Worm (Caenorhabditis elegans) whole organism, L1 larva: ENCODE measurements around the gene atg-7.

ENCODE experiments used
- C16A3.4 ChIP-seq: fragments of 150-350 bp; optimal IDR thresholded peaks from 2 replicates; lab custom pipeline; 2014; ENCODE audit warnings: missing biosample characterization, missing genetic modification characterization
- F16B12.6 ChIP-seq: fragments of 150-350 bp; optimal IDR thresholded peaks from 2 replicates; lab custom pipeline; 2014; ENCODE audit warnings: missing biosample characterization, missing genetic modification characterization
- aha-1 ChIP-seq: fragments of 150-350 bp; optimal IDR thresholded peaks from 2 replicates; lab custom pipeline; 2014; ENCODE audit warnings: missing biosample characterization, missing genetic modification characterization
- alr-1 ChIP-seq: fragments of 200-800 bp; sonication (Bioruptor generic); optimal IDR thresholded peaks from 2 replicates; lab custom pipeline; 2018; ENCODE audit warnings: borderline replicate concordance, mild to moderate bottlenecking, missing genetic modification characterization, missing compliant biosample characterization
- ceh-82 ChIP-seq, 3 experiments: fragments of 150-350 bp in 1 of 3; sonication (generic microtip) in 2 of 3; optimal IDR thresholded peaks; 2 replicates each; lab custom pipeline; 2014 to 2017; ENCODE audit warnings: missing biosample characterization in 3 of 3, missing genetic modification characterization in 3 of 3
- ceh-90 ChIP-seq: sonication (generic microtip); optimal IDR thresholded peaks from 2 replicates; lab custom pipeline; 2016; ENCODE audit warnings: missing genetic modification characterization, missing compliant biosample characterization
- ces-1 ChIP-seq: fragments of 150-350 bp; optimal IDR thresholded peaks from 2 replicates; lab custom pipeline; 2014; ENCODE audit warnings: missing biosample characterization, missing genetic modification reagents, missing genetic modification characterization
- efl-1 ChIP-seq, 4 experiments: fragments of 150-350 bp; optimal IDR thresholded peaks in 3 of 4; peaks in 1 of 4; 1 replicate in 1 of 4; 2 replicates in 3 of 4; lab custom pipeline; 2014; ENCODE audit warnings: missing biosample characterization in 2 of 4, missing genetic modification characterization in 2 of 4, missing genetic modification reagents in 2 of 4
- egl-13 ChIP-seq: sonication (generic microtip); optimal IDR thresholded peaks from 2 replicates; lab custom pipeline; 2016; ENCODE audit warnings: missing genotype, missing genetic modification reagents, missing genetic modification characterization, missing compliant biosample characterization
- egl-27 ChIP-seq, 2 experiments: fragments of 150-350 bp in 1 of 2; sonication (generic microtip); optimal IDR thresholded peaks; 3 replicates each; lab custom pipeline; 2017 to 2018; ENCODE audit warnings: missing biosample characterization in 2 of 2, missing genetic modification characterization in 2 of 2, missing genetic modification reagents in 2 of 2
- elt-2 ChIP-seq: sonication (generic microtip); optimal IDR thresholded peaks from 2 replicates; lab custom pipeline; 2016; ENCODE audit warnings: missing genetic modification characterization, mild to moderate bottlenecking, inconsistent platforms, missing compliant biosample characterization, missing genetic modification reagents
- fkh-4 ChIP-seq: sonication (generic microtip); optimal IDR thresholded peaks from 2 replicates; lab custom pipeline; 2016; ENCODE audit warnings: missing compliant biosample characterization, missing genetic modification characterization, borderline replicate concordance
- fkh-8 ChIP-seq: sonication (generic microtip); optimal IDR thresholded peaks from 2 replicates; lab custom pipeline; 2016; ENCODE audit warnings: mild to moderate bottlenecking, missing genetic modification characterization, missing compliant biosample characterization
- grh-1 ChIP-seq: fragments of 200-800 bp; sonication (Bioruptor generic); IDR thresholded peaks from 2 replicates; pipeline ENCODE4 v1.3.6; 2022; ENCODE audit warnings: missing genetic modification reagents, missing genetic modification characterization, missing compliant biosample characterization
- hlh-17 ChIP-seq: fragments of 200-800 bp; sonication (Bioruptor generic); optimal IDR thresholded peaks from 2 replicates; lab custom pipeline; 2018; ENCODE audit warnings: missing genetic modification characterization, mild to moderate bottlenecking, missing compliant biosample characterization, moderate library complexity, borderline replicate concordance
- hlh-4 ChIP-seq: sonication (generic microtip); optimal IDR thresholded peaks from 2 replicates; lab custom pipeline; 2016; ENCODE audit warnings: mild to moderate bottlenecking, missing genetic modification characterization, missing compliant biosample characterization
- hpl-2 ChIP-seq: fragments of 150-350 bp; optimal IDR thresholded peaks from 2 replicates; lab custom pipeline; 2014; ENCODE audit warnings: missing biosample characterization, missing genetic modification reagents, missing genetic modification characterization
- irx-1 ChIP-seq: sonication (generic microtip); optimal IDR thresholded peaks from 2 replicates; lab custom pipeline; 2016; ENCODE audit warnings: missing genetic modification characterization, missing compliant biosample characterization
- isw-1 ChIP-seq: fragments of 200-800 bp; sonication (Bioruptor generic); IDR thresholded peaks from 2 replicates; pipeline ENCODE4 v1.3.6; 2022; ENCODE audit warnings: missing genetic modification characterization, missing compliant biosample characterization
- lin-13 ChIP-seq: fragments of 150-350 bp; optimal IDR thresholded peaks from 2 replicates; lab custom pipeline; 2014; ENCODE audit warnings: missing biosample characterization, missing genetic modification reagents, missing genetic modification characterization
- lin-14 ChIP-seq: fragments of 200-800 bp; sonication (Bioruptor generic); optimal IDR thresholded peaks from 2 replicates; lab custom pipeline; 2018; ENCODE audit warnings: mild to moderate bottlenecking, missing genetic modification characterization, moderate library complexity, missing compliant biosample characterization
- lin-35 ChIP-seq, 2 experiments: fragments of 150-350 bp; optimal IDR thresholded peaks; 2 replicates each; lab custom pipeline; 2014; ENCODE audit warnings: missing biosample characterization in 2 of 2, missing genetic modification characterization in 2 of 2, missing genetic modification reagents in 2 of 2
- lin-39 ChIP-seq: fragments of 150-350 bp; optimal IDR thresholded peaks from 2 replicates; lab custom pipeline; 2014; ENCODE audit warnings: missing biosample characterization, missing genetic modification reagents, missing genetic modification characterization
- mab-9 ChIP-seq: fragments of 200-800 bp; sonication (Bioruptor generic); IDR thresholded peaks from 2 replicates; pipeline ENCODE4 v1.3.6; 2022; ENCODE audit warnings: missing genetic modification reagents, missing genetic modification characterization, missing compliant biosample characterization
- mef-2 ChIP-seq: fragments of 150-350 bp; optimal IDR thresholded peaks from 2 replicates; lab custom pipeline; 2014; ENCODE audit warnings: missing biosample characterization, missing genetic modification characterization
- mep-1 ChIP-seq: fragments of 150-350 bp; optimal IDR thresholded peaks from 2 replicates; lab custom pipeline; 2014; ENCODE audit warnings: missing biosample characterization, missing genetic modification characterization
- nhr-11 ChIP-seq: fragments of 150-350 bp; optimal IDR thresholded peaks from 2 replicates; lab custom pipeline; 2014; ENCODE audit warnings: missing biosample characterization, missing genetic modification characterization
- nhr-19 ChIP-seq: fragments of 200-800 bp; sonication (Bioruptor generic); conservative IDR thresholded peaks from 2 replicates; pipeline ENCODE4 v1.3.6; 2022; ENCODE audit warnings: missing genetic modification characterization, missing compliant biosample characterization
- nhr-71 ChIP-seq: sonication (generic microtip); optimal IDR thresholded peaks from 2 replicates; lab custom pipeline; 2016; ENCODE audit warnings: mild to moderate bottlenecking, missing genetic modification characterization, moderate library complexity, missing compliant biosample characterization
- nhr-76 ChIP-seq: sonication (generic microtip); optimal IDR thresholded peaks from 2 replicates; lab custom pipeline; 2017; ENCODE audit warnings: missing biosample characterization, missing genetic modification characterization
- nhr-84 ChIP-seq: sonication (generic microtip); optimal IDR thresholded peaks from 2 replicates; lab custom pipeline; 2017; ENCODE audit warnings: missing biosample characterization, missing genetic modification characterization
- nhr-85 ChIP-seq: sonication (generic microtip); peaks from one replicate; lab custom pipeline; 2016; ENCODE audit warnings: missing genetic modification characterization, inconsistent platforms, missing compliant biosample characterization
- nhr-90 ChIP-seq: sonication (generic microtip); optimal IDR thresholded peaks from 2 replicates; lab custom pipeline; 2016; ENCODE audit warnings: mild to moderate bottlenecking, missing genetic modification characterization, missing compliant biosample characterization; ENCODE audit not compliant: poor library complexity
- pax-3 ChIP-seq: fragments of 200-800 bp; sonication (Bioruptor generic); optimal IDR thresholded peaks from 2 replicates; lab custom pipeline; 2018; ENCODE audit warnings: mild to moderate bottlenecking, missing genetic modification characterization, moderate library complexity, missing compliant biosample characterization
- sup-37 ChIP-seq: fragments of 200-800 bp; sonication (Bioruptor generic); optimal IDR thresholded peaks from 2 replicates; lab custom pipeline; 2018; ENCODE audit warnings: mild to moderate bottlenecking, missing genetic modification characterization, missing compliant biosample characterization
- swsn-7 ChIP-seq: sonication (generic microtip); optimal IDR thresholded peaks from 2 replicates; lab custom pipeline; 2016; ENCODE audit warnings: missing genetic modification characterization, missing compliant biosample characterization
- tbx-2 ChIP-seq: sonication (generic microtip); optimal IDR thresholded peaks from 2 replicates; lab custom pipeline; 2016; ENCODE audit warnings: missing genetic modification characterization, missing compliant biosample characterization
- unc-30 ChIP-seq: sonication (generic microtip); optimal IDR thresholded peaks from 2 replicates; lab custom pipeline; 2017; ENCODE audit warnings: missing biosample characterization, missing genetic modification characterization
- unc-62 ChIP-seq: fragments of 150-350 bp; optimal IDR thresholded peaks from 2 replicates; lab custom pipeline; 2014; ENCODE audit warnings: missing biosample characterization, missing genetic modification reagents, missing genetic modification characterization
- unc-98 ChIP-seq: fragments of 200-800 bp; sonication (Bioruptor generic); IDR thresholded peaks from 2 replicates; pipeline ENCODE4 v1.3.6; 2022; ENCODE audit warnings: missing genetic modification characterization, missing compliant biosample characterization
- vab-15 ChIP-seq: sonication (generic microtip); optimal IDR thresholded peaks from 2 replicates; lab custom pipeline; 2017; ENCODE audit warnings: missing genotype, mild to moderate bottlenecking, missing genetic modification characterization, missing compliant biosample characterization
- xbp-1 ChIP-seq: sonication (generic microtip); optimal IDR thresholded peaks from 2 replicates; lab custom pipeline; 2016; ENCODE audit warnings: missing genetic modification characterization, missing compliant biosample characterization
- zag-1 ChIP-seq: fragments of 150-350 bp; optimal IDR thresholded peaks from 2 replicates; lab custom pipeline; 2014; ENCODE audit warnings: missing biosample characterization, missing genetic modification characterization
- zip-4 ChIP-seq: fragments of 200-800 bp; sonication (Bioruptor generic); optimal IDR thresholded peaks from 2 replicates; lab custom pipeline; 2018; ENCODE audit warnings: mild to moderate bottlenecking, missing genetic modification characterization, moderate library complexity, missing compliant biosample characterization
- ztf-4 ChIP-seq: fragments of 150-350 bp; optimal IDR thresholded peaks from 2 replicates; lab custom pipeline; 2014; ENCODE audit warnings: missing biosample characterization, missing genetic modification characterization

The atg-7 gene

ce11 chrIV:11038218-11038617, 42.6 kb downstream of the atg-7 start:
- TF ChIP-seq egl-27 (tag; optimal IDR thresholded peaks at IDR 0.05; lab: Kevin White, UChicago): no peak
- TF ChIP-seq hlh-4: no peak
- no peak for TF ChIP-seq zip-4
- TF ChIP-seq lin-13 (GFP tag; lab: Kevin White, UChicago): no peak
- TF ChIP-seq nhr-85 (tag; lab: Kevin White, UChicago): no peak
- TF ChIP-seq unc-98 (GFP tag; lab: Robert Waterston, UW): no peak

- TF ChIP-seq irx-1 (tag; lab: Kevin White, UChicago) (no peak), aha-1 (tag; lab: Kevin White, UChicago) (no peak), mab-9 (GFP tag; lab: Robert Waterston, UW) (no peak), isw-1 (no peak), grh-1 (no peak), alr-1 (no peak), nhr-71 (tag; lab: Kevin White, UChicago) (peak; percentile 9), unc-98 (GFP tag; lab: Robert Waterston, UW) (no peak), fkh-8 (tag; lab: Kevin White, UChicago) (no peak), nhr-76 (tag; lab: Kevin White, UChicago) (no peak), egl-13 (no peak), efl-1 (optimal IDR thresholded peaks at IDR 0.05; lab: Kevin White, UChicago) (no peak), efl-1 (GFP tag; optimal IDR thresholded peaks at IDR 0.05 in 1 of 2; lab: Kevin White, UChicago) (peak in 1 of 2 experiments; percentile 32), unc-30 (tag; lab: Kevin White, UChicago) (no peak), lin-14 (no peak), nhr-11 (no peak), vab-15 (no peak), ztf-4 (tag; lab: Kevin White, UChicago) (no peak), ces-1 (GFP tag; lab: Kevin White, UChicago) (no peak), ceh-90 (tag; lab: Kevin White, UChicago) (no peak), hpl-2 (no peak), mep-1 (no peak), pax-3 (tag; lab: Kevin White, UChicago) (no peak), F16B12.6 (tag; lab: Kevin White, UChicago) (no peak), lin-39 (tag; lab: Kevin White, UChicago) (no peak), lin-35 (GFP tag; optimal IDR thresholded peaks at IDR 0.05; lab: Kevin White, UChicago) (no peak), xbp-1 (no peak), mef-2 (tag; lab: Kevin White, UChicago) (no peak), nhr-84 (tag; lab: Kevin White, UChicago) (no peak), ceh-82 (tag; optimal IDR thresholded peaks at IDR 0.05; lab: Kevin White, UChicago) (no peak), swsn-7 (tag; lab: Kevin White, UChicago) (no peak), elt-2 (tag; lab: Kevin White, UChicago) (peak; percentile 12), nhr-19 (GFP tag; lab: Robert Waterston, UW) (no peak), C16A3.4 (tag; lab: Kevin White, UChicago) (no peak), sup-37 (GFP tag; lab: Kevin White, UChicago) (no peak), hlh-17 (GFP tag; lab: Kevin White, UChicago) (no peak), fkh-4 (tag; lab: Kevin White, UChicago) (no peak), zag-1 (tag; lab: Kevin White, UChicago) (peak; percentile 76), nhr-90 (tag; lab: Kevin White, UChicago) (peak; percentile 17), tbx-2 (no peak), nhr-85 (tag; lab: Kevin White, UChicago) (no peak), unc-62 (GFP tag; lab: Kevin White, UChicago) (no peak)
- TF ChIP-seq, all 84 proteins: peak for 5
These were observed 43.6 kb downstream of the atg-7 start for ce11 chrIV:11037118-11037719.
